Fruit fly (Drosophila melanogaster) whole organism, adult: ENCODE data around the gene Uch-L5.

Experiments used
- CG11617 ChIP-seq: fragments of 200-800 bp; sonication (Bioruptor generic); optimal IDR thresholded peaks from 2 replicates; lab custom pipeline; 2017; ENCODE audit warnings: mild to moderate bottlenecking, missing biosample characterization, missing genetic modification reagents, missing genetic modification characterization
- Crg-1 ChIP-seq: fragments of 200-800 bp; sonication (Bioruptor generic); optimal IDR thresholded peaks from 2 replicates; lab custom pipeline; 2016; ENCODE audit warnings: missing biosample characterization, missing genetic modification characterization
- Mnt ChIP-seq: fragments of 200-800 bp; sonication (Bioruptor generic); optimal IDR thresholded peaks from 2 replicates; lab custom pipeline; 2016; ENCODE audit warnings: missing biosample characterization, mild to moderate bottlenecking, missing genetic modification characterization
- bab1 ChIP-seq: fragments of 200-800 bp; sonication (Bioruptor generic); optimal IDR thresholded peaks from 3 replicates; lab custom pipeline; 2019; ENCODE audit warnings: missing biosample characterization, mild to moderate bottlenecking, missing genetic modification characterization, moderate library complexity
- kay ChIP-seq: fragments of 200-800 bp; sonication (Bioruptor generic); peaks from one replicate; lab custom pipeline; 2016; ENCODE audit warnings: missing biosample characterization, missing genetic modification characterization, borderline replicate concordance
- ovo ChIP-seq: fragments of 200-800 bp; sonication (Bioruptor generic); optimal IDR thresholded peaks from 2 replicates; lab custom pipeline; 2016; ENCODE audit warnings: missing biosample characterization, missing genetic modification characterization
- tj ChIP-seq: fragments of 200-800 bp; sonication (Bioruptor generic); optimal IDR thresholded peaks from 3 replicates; lab custom pipeline; 2017; ENCODE audit warnings: missing biosample characterization, mild to moderate bottlenecking, missing genetic modification characterization, moderate library complexity
- toe ChIP-seq: fragments of 200-800 bp; sonication (Bioruptor generic); optimal IDR thresholded peaks from 2 replicates; lab custom pipeline; 2016; ENCODE audit warnings: missing biosample characterization, missing genetic modification characterization

DNA sequence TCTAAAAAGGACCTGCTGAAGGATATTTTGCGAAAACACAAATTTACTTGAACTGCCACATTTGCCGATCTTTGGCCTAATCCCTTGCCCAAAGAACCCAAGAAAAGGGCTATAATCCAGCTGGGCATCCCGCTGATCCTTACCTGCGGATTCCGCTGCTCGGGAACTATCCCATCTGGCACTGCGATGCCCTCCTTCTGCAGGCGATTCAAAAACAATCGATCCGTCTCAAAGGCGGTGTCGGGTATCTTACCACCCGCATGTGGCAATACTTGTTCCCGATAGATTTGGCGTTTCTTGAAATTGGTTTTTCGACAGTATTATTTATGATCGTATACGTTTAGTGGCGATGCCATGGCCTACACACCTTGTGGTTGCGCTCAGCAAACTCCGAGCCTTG, 14.6 kb upstream of the Uch-L5 start:
- TF ChIP-seq Crg-1 (GFP tag; lab: Kevin White, UChicago): no peak
- no peak for TF ChIP-seq bab1 (GFP tag; lab: Kevin White, UChicago)
- TF ChIP-seq CG11617 (GFP tag; lab: Kevin White, UChicago): no peak
- TF ChIP-seq tj (GFP tag; lab: Kevin White, UChicago): no peak
- no peak for TF ChIP-seq kay
- TF ChIP-seq toe (GFP tag; lab: Kevin White, UChicago): no peak
- no peak for TF ChIP-seq ovo
- no peak for TF ChIP-seq Mnt (GFP tag; lab: Kevin White, UChicago)
